Fruit fly (Drosophila melanogaster): ENCODE measurements around the gene CG5149.

Gene CG5149

DNA sequence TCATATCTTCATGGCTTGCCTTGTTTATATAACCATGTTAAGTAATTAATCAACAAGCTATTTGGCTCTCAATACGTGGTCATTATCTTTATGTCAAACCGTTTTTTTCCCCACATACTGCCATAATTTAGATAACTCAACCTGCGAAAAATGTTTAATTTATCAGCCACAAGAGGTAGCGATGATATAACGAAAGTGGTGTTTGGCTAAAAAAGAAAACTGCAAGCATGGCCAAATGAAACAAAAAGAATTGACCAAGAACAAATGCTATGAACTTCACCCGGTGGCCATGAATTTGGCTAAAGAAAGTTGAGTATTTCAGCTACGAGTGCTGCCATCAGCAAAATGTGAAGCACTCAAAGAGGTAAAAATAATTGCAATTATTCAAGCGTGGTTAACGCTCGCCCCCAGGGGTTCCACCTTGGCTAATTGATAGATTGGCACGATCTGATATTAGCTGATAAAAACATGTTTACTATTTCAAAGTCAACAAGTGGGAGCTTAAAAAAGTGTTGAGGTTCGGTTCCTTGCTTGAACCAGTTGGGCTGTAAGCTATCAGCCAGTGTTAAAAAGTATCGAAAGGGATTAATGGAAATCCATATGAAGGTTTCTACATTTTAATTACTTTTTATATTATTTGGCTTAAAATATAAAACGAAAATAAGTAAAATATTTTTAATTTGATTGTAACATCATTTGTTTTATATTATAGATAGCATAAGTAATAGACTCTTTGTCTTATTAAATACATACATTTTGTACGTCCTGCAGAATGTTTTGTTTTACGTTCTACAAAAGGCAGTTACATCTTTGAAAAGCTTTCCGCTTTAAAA is 48.7 kb upstream of the CG5149 start (continued):
- TF ChIP-seq corto (GFP tag; optimal IDR thresholded peaks at IDR 0.05) (no peak), CG8388 (GFP tag; optimal IDR thresholded peaks at IDR 0.05) (peak; percentile 3), CG5245 (GFP tag; optimal IDR thresholded peaks at IDR 0.05) (peak; percentile 33), Oli (tag; optimal IDR thresholded peaks at IDR 0.05) (no peak), toy (GFP tag; IDR thresholded peaks at IDR 0.05) (peak; percentile 43; the same call in 1 of the 2 replicates), YL-1 (GFP tag; optimal IDR thresholded peaks at IDR 0.05) (peak; percentile 49), run (tag; optimal IDR thresholded peaks at IDR 0.05) (peak; percentile 16), unpg (GFP tag; optimal IDR thresholded peaks at IDR 0.05) (peak; percentile 54), wek (GFP tag; optimal IDR thresholded peaks at IDR 0.05) (peak; percentile 85), ac (GFP tag; optimal IDR thresholded peaks at IDR 0.05) (no peak), CG11085 (GFP tag; IDR thresholded peaks at IDR 0.05) (peak; percentile 76), tup (GFP tag; optimal IDR thresholded peaks at IDR 0.05) (peak; percentile 70), fu2 (GFP tag; optimal IDR thresholded peaks at IDR 0.05) (peak; percentile 48), Atf3 (GFP tag; optimal IDR thresholded peaks at IDR 0.05) (peak; percentile 27), Drgx (GFP tag; IDR thresholded peaks at IDR 0.05) (no peak; the same call in 1 of the 2 replicates), Hr51 (GFP tag; optimal IDR thresholded peaks at IDR 0.05) (peak; percentile 46 to 62), sc (optimal IDR thresholded peaks at IDR 0.05) (no peak), sc (GFP tag; optimal IDR thresholded peaks at IDR 0.05) (peak; percentile 38), sens-2 (GFP tag; IDR thresholded peaks at IDR 0.05) (0 out of 2 replicates have a peak, but pooled peaks have one; percentile 37), gfzf (GFP tag; optimal IDR thresholded peaks at IDR 0.05) (peak; percentile 4), Ada2b (GFP tag; IDR thresholded peaks at IDR 0.05) (peak; percentile 37; the same call in 1 of the 2 replicates), vfl (GFP tag; optimal IDR thresholded peaks at IDR 0.05) (peak; percentile 30), CG16813 (GFP tag; IDR thresholded peaks at IDR 0.05; ENCODE audit: partially characterized antibody) (no peak), sug (tag; optimal IDR thresholded peaks at IDR 0.05) (peak; percentile 99), D (optimal IDR thresholded peaks at IDR 0.05) (no peak), D (GFP tag; optimal IDR thresholded peaks at IDR 0.05) (no peak), CG8944 (GFP tag; optimal IDR thresholded peaks at IDR 0.05) (peak; percentile 78), gt (GFP tag; IDR thresholded peaks at IDR 0.05) (no peak), Abd-B (GFP tag; optimal IDR thresholded peaks at IDR 0.05) (peak; percentile 5), CG2129 (GFP tag; IDR thresholded peaks at IDR 0.05; ENCODE audit: partially characterized antibody) (no peak), CG31388 (GFP tag; optimal IDR thresholded peaks at IDR 0.05) (peak; percentile 23), Dref (GFP tag; IDR thresholded peaks at IDR 0.05) (no peak), mld (GFP tag; IDR thresholded peaks at IDR 0.05; ENCODE audit: partially characterized antibody) (no peak), CG1024 (GFP tag; IDR thresholded peaks at IDR 0.05) (peak; percentile 81), CG18011 (GFP tag; optimal IDR thresholded peaks at IDR 0.05) (peak; percentile 32), CG13296 (GFP tag; optimal IDR thresholded peaks at IDR 0.05) (peak; percentile 81), zfh2 (GFP tag; optimal IDR thresholded peaks at IDR 0.05) (peak; percentile 70), CG2889 (GFP tag; IDR thresholded peaks at IDR 0.05) (peak; percentile 47; the same call in 1 of the 3 replicates), chm (GFP tag; IDR thresholded peaks at IDR 0.05) (no peak; the same call in 1 of the 2 replicates), tll (GFP tag; optimal IDR thresholded peaks at IDR 0.05) (no peak), H15 (GFP tag; IDR thresholded peaks at IDR 0.05) (peak; percentile 46; the same call in 1 of the 3 replicates), CG6175 (GFP tag; IDR thresholded peaks at IDR 0.05) (no peak; the same call in 2 of the 3 replicates), maf-S (GFP tag; optimal IDR thresholded peaks at IDR 0.05) (peak; percentile 73), HHEX (GFP tag; optimal IDR thresholded peaks at IDR 0.05) (peak; percentile 71), CG1233 (GFP tag; optimal IDR thresholded peaks at IDR 0.05) (peak; percentile 82), CG7372 (GFP tag; IDR thresholded peaks at IDR 0.05) (peak; percentile 54; the same call in 1 of the 2 replicates), Mes4 (GFP tag; optimal IDR thresholded peaks at IDR 0.05) (peak; percentile 52), CTCF (GFP tag; optimal IDR thresholded peaks at IDR 0.05) (peak; percentile 76), MESR4 (GFP tag; optimal IDR thresholded peaks at IDR 0.05) (no peak)

Data from whole organism, embryonic.